Worm (Caenorhabditis elegans) whole organism, L4/young adult: Measurements from ENCODE around the gene col-13.

Source experiments
- W03F9.2 ChIP-seq: fragments of 150-350 bp; optimal IDR thresholded peaks from 2 replicates; lab custom pipeline; 2014; ENCODE audit warnings: missing biosample characterization, missing genetic modification characterization
- him-1 ChIP-seq: sonication (generic microtip); optimal IDR thresholded peaks from 2 replicates; lab custom pipeline; 2016; ENCODE audit warnings: missing genotype, missing genetic modification reagents, missing genetic modification characterization, missing compliant biosample characterization

DNA sequence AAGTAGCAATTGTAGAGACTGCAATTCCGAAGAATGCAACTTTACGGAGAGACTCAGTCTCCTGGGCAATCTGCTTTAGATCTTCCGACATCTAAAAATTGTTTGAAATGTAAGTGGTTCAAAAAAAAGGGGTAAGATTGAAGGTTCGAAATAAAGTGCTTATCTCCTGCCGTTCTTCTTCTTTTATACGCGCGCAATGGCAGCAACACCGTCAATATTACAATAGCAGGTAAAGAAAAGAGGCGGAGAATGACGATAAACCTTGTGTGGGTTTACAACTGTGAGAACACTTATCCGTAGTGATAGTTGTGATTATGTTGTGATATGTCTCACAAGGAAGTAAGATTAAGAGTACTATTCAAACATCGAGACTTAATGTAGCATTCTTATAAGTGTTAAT lies at the start of gene col-13:
- TF ChIP-seq him-1 (tag; lab: Kevin White, UChicago) (no peak), W03F9.2 (tag; lab: Kevin White, UChicago) (no peak)
